Fruit fly (Drosophila melanogaster) Kc167 (cell line): ENCODE results near the gene CG15549.

Source experiments
- Sin3A ChIP-seq: fragments of >200 bp; optimal IDR thresholded peaks from 2 replicates; lab custom pipeline; 2018; ENCODE audit warnings: missing external identifiers
- insv ChIP-seq: fragments of >200 bp; optimal IDR thresholded peaks from 3 replicates; lab custom pipeline; 2018; ENCODE audit warnings: missing external identifiers
- psq ChIP-seq: fragments of >200 bp; optimal IDR thresholded peaks from 2 replicates; lab custom pipeline; 2017; ENCODE audit warnings: missing external identifiers
- ttk ChIP-seq: sonication (Bioruptor generic); optimal IDR thresholded peaks from 2 replicates; lab custom pipeline; 2017; ENCODE audit warnings: missing external identifiers

dm6 chr3R:30925436-30925835, 10.9 kb downstream of the CG15549 start:
- TF ChIP-seq insv (lab: Kevin White, UChicago) (no peak), Sin3A (lab: Kevin White, UChicago) (no peak), ttk (lab: Kevin White, UChicago) (no peak), psq (lab: Kevin White, UChicago) (no peak)
